Fruit fly (Drosophila melanogaster) whole organism, embryonic: ENCODE results near the gene CG8814.

Experiments
- Aef1 ChIP-seq: fragments of 200-800 bp; sonication (Bioruptor generic); IDR thresholded peaks from 3 replicates; pipeline ENCODE4 v1.3.6; 2022; ENCODE audit warnings: missing biosample characterization, missing genetic modification characterization
- Antp ChIP-seq: fragments of 200-800 bp; sonication (Bioruptor generic); optimal IDR thresholded peaks from 3 replicates; lab custom pipeline; 2016; ENCODE audit warnings: missing biosample characterization, missing genetic modification characterization
- B-H2 ChIP-seq: fragments of 200-800 bp; sonication (Bioruptor generic); optimal IDR thresholded peaks from 2 replicates; lab custom pipeline; 2018; ENCODE audit warnings: missing biosample characterization, mild to moderate bottlenecking, missing genetic modification characterization
- CG10366 ChIP-seq: fragments of 200-800 bp; sonication (Bioruptor generic); IDR thresholded peaks from 2 replicates; pipeline ENCODE4 v1.3.6; 2022; ENCODE audit warnings: missing biosample characterization, missing genetic modification characterization
- CG10565 ChIP-seq: fragments of 200-800 bp; sonication (Bioruptor generic); optimal IDR thresholded peaks from 3 replicates; lab custom pipeline; 2016; ENCODE audit warnings: missing biosample characterization, mild to moderate bottlenecking, missing genetic modification characterization
- CG12659 ChIP-seq: fragments of 200-800 bp; sonication (Bioruptor generic); optimal IDR thresholded peaks from 3 replicates; lab custom pipeline; 2017; ENCODE audit warnings: mild to moderate bottlenecking, missing biosample characterization, missing genetic modification reagents, missing genetic modification characterization
- CG13296 ChIP-seq: fragments of 200-800 bp; sonication (Bioruptor generic); optimal IDR thresholded peaks from 3 replicates; lab custom pipeline; 2018; ENCODE audit warnings: missing biosample characterization, mild to moderate bottlenecking, missing genetic modification characterization
- CG15269 ChIP-seq: fragments of 200-800 bp; sonication (Bioruptor generic); optimal IDR thresholded peaks from 2 replicates; lab custom pipeline; 2018; ENCODE audit warnings: missing biosample characterization, mild to moderate bottlenecking, missing genetic modification characterization, moderate library complexity
- CG2889 ChIP-seq: fragments of 200-800 bp; sonication (Bioruptor generic); IDR thresholded peaks from 3 replicates; pipeline ENCODE4 v1.3.6; 2022; ENCODE audit warnings: missing biosample characterization, missing genetic modification characterization
- CG4404 ChIP-seq: fragments of 200-800 bp; sonication (Bioruptor generic); IDR thresholded peaks from 2 replicates; pipeline ENCODE4 v1.3.6; 2022; ENCODE audit warnings: missing biosample characterization, missing genetic modification characterization
- CG4707 ChIP-seq: fragments of 200-800 bp; sonication (Bioruptor generic); optimal IDR thresholded peaks from 2 replicates; lab custom pipeline; 2018; ENCODE audit warnings: missing biosample characterization, mild to moderate bottlenecking, missing genetic modification characterization, moderate library complexity
- CG4820 ChIP-seq: fragments of 200-800 bp; sonication (Bioruptor generic); optimal IDR thresholded peaks from 3 replicates; lab custom pipeline; 2016; ENCODE audit warnings: missing biosample characterization, missing genetic modification characterization
- CG7556 ChIP-seq: fragments of 200-800 bp; sonication (Bioruptor generic); optimal IDR thresholded peaks from 2 replicates; lab custom pipeline; 2017; ENCODE audit warnings: missing biosample characterization, mild to moderate bottlenecking, missing genetic modification characterization
- CG7786 ChIP-seq: fragments of 200-800 bp; sonication (Bioruptor generic); optimal IDR thresholded peaks from 2 replicates; lab custom pipeline; 2016; ENCODE audit warnings: missing biosample characterization, missing genetic modification characterization
- CG8089 ChIP-seq: fragments of 200-800 bp; sonication (Bioruptor generic); optimal IDR thresholded peaks from 3 replicates; lab custom pipeline; 2016; ENCODE audit warnings: missing biosample characterization, missing genetic modification characterization
- CTCF ChIP-seq: fragments of 200-800 bp; sonication (Bioruptor generic); optimal IDR thresholded peaks from 2 replicates; lab custom pipeline; 2017; ENCODE audit warnings: missing biosample characterization, mild to moderate bottlenecking, missing genetic modification characterization, moderate library complexity
- D19A ChIP-seq: fragments of 200-800 bp; optimal IDR thresholded peaks from 3 replicates; lab custom pipeline; 2019; ENCODE audit warnings: missing biosample characterization, mild to moderate bottlenecking, missing genetic modification characterization, moderate library complexity
- Dip2 ChIP-seq: fragments of 200-800 bp; sonication (Bioruptor generic); IDR thresholded peaks from 2 replicates; pipeline ENCODE4 v1.3.6; 2022; ENCODE audit warnings: missing biosample characterization, missing genetic modification characterization
- ERR ChIP-seq: fragments of 200-800 bp; sonication (Bioruptor generic); optimal IDR thresholded peaks from 2 replicates; lab custom pipeline; 2016; ENCODE audit warnings: missing biosample characterization, missing genetic modification characterization
- Eip74EF ChIP-seq, 2 experiments: fragments of 200-800 bp in 1 of 2; fragments of >200 bp in 1 of 2; sonication (Bioruptor generic) in 1 of 2; optimal IDR thresholded peaks; 2 replicates each; lab custom pipeline; 2017 to 2019; ENCODE audit warnings: missing biosample characterization in 2 of 2, missing genetic modification characterization in 2 of 2, mild to moderate bottlenecking in 1 of 2, moderate library complexity in 1 of 2
- Hand ChIP-seq: fragments of 200-800 bp; sonication (Bioruptor generic); optimal IDR thresholded peaks from 2 replicates; lab custom pipeline; 2017; ENCODE audit warnings: mild to moderate bottlenecking, missing biosample characterization, missing genetic modification reagents, missing genetic modification characterization
- Lhr ChIP-seq: fragments of 200-800 bp; sonication (Bioruptor generic); optimal IDR thresholded peaks from 3 replicates; lab custom pipeline; 2017; ENCODE audit warnings: mild to moderate bottlenecking, missing biosample characterization, missing genetic modification reagents, missing genetic modification characterization
- Meics ChIP-seq: fragments of 200-800 bp; sonication (Bioruptor generic); optimal IDR thresholded peaks from 2 replicates; lab custom pipeline; 2017; ENCODE audit warnings: missing biosample characterization, mild to moderate bottlenecking, missing genetic modification characterization
- Myb ChIP-seq: fragments of 200-800 bp; sonication (Bioruptor generic); optimal IDR thresholded peaks from 2 replicates; lab custom pipeline; 2016; ENCODE audit warnings: missing biosample characterization, missing genetic modification characterization
- NC2β ChIP-seq: fragments of 200-800 bp; sonication (Bioruptor generic); optimal IDR thresholded peaks from 2 replicates; lab custom pipeline; 2016; ENCODE audit warnings: missing biosample characterization, missing genetic modification characterization
- Poxn ChIP-seq: fragments of 200-800 bp; sonication (Bioruptor generic); IDR thresholded peaks from 2 replicates; pipeline ENCODE4 v1.3.6; 2022; ENCODE audit warnings: missing biosample characterization, missing genetic modification characterization
- Rfx ChIP-seq: fragments of 200-800 bp; sonication (Bioruptor generic); IDR thresholded peaks from 2 replicates; pipeline ENCODE4 v1.3.6; 2022; ENCODE audit warnings: missing biosample characterization, missing genetic modification characterization
- Sox102F ChIP-seq: fragments of 200-800 bp; sonication (Bioruptor generic); optimal IDR thresholded peaks from 2 replicates; lab custom pipeline; 2018; ENCODE audit warnings: missing biosample characterization, mild to moderate bottlenecking, missing genetic modification characterization, moderate library complexity
- Taf1 ChIP-seq: fragments of 200-800 bp; sonication (Bioruptor generic); IDR thresholded peaks from 2 replicates; pipeline ENCODE4 v1.3.6; 2022; ENCODE audit warnings: missing biosample characterization, missing genetic modification characterization
- Xbp1 ChIP-seq: fragments of 200-800 bp; sonication (Bioruptor generic); optimal IDR thresholded peaks from 3 replicates; lab custom pipeline; 2016; ENCODE audit warnings: missing biosample characterization, mild to moderate bottlenecking, missing genetic modification characterization
- abd-A ChIP-seq: fragments of 200-800 bp; sonication (Bioruptor generic); optimal IDR thresholded peaks from 3 replicates; lab custom pipeline; 2019; ENCODE audit warnings: missing biosample characterization, mild to moderate bottlenecking, missing genetic modification characterization, moderate library complexity
- al ChIP-seq: fragments of 200-800 bp; sonication (Bioruptor generic); IDR thresholded peaks from 2 replicates; pipeline ENCODE4 v1.3.6; 2022; ENCODE audit warnings: missing biosample characterization, missing genetic modification characterization
- caup ChIP-seq: fragments of 200-800 bp; sonication (Bioruptor generic); optimal IDR thresholded peaks from 3 replicates; lab custom pipeline; 2017; ENCODE audit warnings: missing biosample characterization, mild to moderate bottlenecking, missing genetic modification characterization, moderate library complexity; ENCODE audit not compliant: severe bottlenecking
- cwo ChIP-seq: fragments of 200-800 bp; sonication (Bioruptor generic); optimal IDR thresholded peaks from 3 replicates; lab custom pipeline; 2017; ENCODE audit warnings: missing biosample characterization, missing genetic modification characterization, mild to moderate bottlenecking, moderate library complexity, missing genetic modification reagents
- emc ChIP-seq: fragments of 200-800 bp; sonication (Bioruptor generic); optimal IDR thresholded peaks from 2 replicates; lab custom pipeline; 2016; ENCODE audit warnings: missing biosample characterization, missing genetic modification characterization
- gem ChIP-seq: fragments of 200-800 bp; sonication (Bioruptor generic); optimal IDR thresholded peaks from 2 replicates; lab custom pipeline; 2019; ENCODE audit warnings: missing biosample characterization, mild to moderate bottlenecking, missing genetic modification characterization, moderate library complexity
- ham ChIP-seq: fragments of 200-800 bp; sonication (Bioruptor generic); IDR thresholded peaks from 2 replicates; pipeline ENCODE4 v1.3.6; 2022; ENCODE audit warnings: missing biosample characterization, missing genetic modification characterization
- lab ChIP-seq: fragments of 200-800 bp; sonication (Bioruptor generic); optimal IDR thresholded peaks from 3 replicates; lab custom pipeline; 2017; ENCODE audit warnings: missing biosample characterization, missing genetic modification characterization, mild to moderate bottlenecking, moderate library complexity, missing genetic modification reagents
- lmd ChIP-seq: fragments of 200-800 bp; sonication (Bioruptor generic); IDR thresholded peaks from 2 replicates; pipeline ENCODE4 v1.3.6; 2022; ENCODE audit warnings: missing biosample characterization, missing genetic modification characterization
- mam ChIP-seq: fragments of 200-800 bp; sonication (Bioruptor generic); optimal IDR thresholded peaks from 3 replicates; lab custom pipeline; 2016; ENCODE audit warnings: missing biosample characterization, missing genetic modification characterization
- nmo ChIP-seq: fragments of 200-800 bp; sonication (Bioruptor generic); optimal IDR thresholded peaks from 2 replicates; lab custom pipeline; 2018; ENCODE audit warnings: missing biosample characterization, mild to moderate bottlenecking, missing genetic modification characterization, moderate library complexity
- prd ChIP-seq, 3 experiments: fragments of >200 bp in 2 of 3; fragments of 200-800 bp in 1 of 3; sonication (Bioruptor generic) in 1 of 3; optimal IDR thresholded peaks in 2 of 3; IDR thresholded peaks in 1 of 3; 2 replicates in 2 of 3; 3 replicates in 1 of 3; pipeline versions ENCODE4 v1.3.6 to Lab custom; 2017 to 2022; ENCODE audit warnings: missing biosample characterization in 1 of 3, missing genetic modification characterization in 1 of 3
- slbo ChIP-seq: fragments of 200-800 bp; sonication (Bioruptor generic); IDR thresholded peaks from 2 replicates; pipeline ENCODE4 v1.3.6; 2022; ENCODE audit warnings: missing biosample characterization, missing genetic modification characterization
- slou ChIP-seq: fragments of 200-800 bp; sonication (Bioruptor generic); optimal IDR thresholded peaks from 3 replicates; lab custom pipeline; 2016; ENCODE audit warnings: missing biosample characterization, missing genetic modification characterization
- sna ChIP-seq: fragments of 200-800 bp; sonication (Bioruptor generic); IDR thresholded peaks from 2 replicates; pipeline ENCODE4 v1.3.6; 2022; ENCODE audit warnings: missing biosample characterization, missing genetic modification characterization; ENCODE audit not compliant: partially characterized antibody
- sr ChIP-seq: fragments of 200-800 bp; sonication (Bioruptor generic); IDR thresholded peaks from 3 replicates; pipeline ENCODE4 v1.3.6; 2022; ENCODE audit warnings: missing biosample characterization, missing genetic modification characterization
- toy ChIP-seq: fragments of 200-800 bp; sonication (Bioruptor generic); IDR thresholded peaks from 2 replicates; pipeline ENCODE4 v1.3.6; 2022; ENCODE audit warnings: missing biosample characterization, missing genetic modification characterization
- unc-4 ChIP-seq: fragments of 200-800 bp; sonication (Bioruptor generic); IDR thresholded peaks from 2 replicates; pipeline ENCODE4 v1.3.6; 2022; ENCODE audit warnings: missing biosample characterization, missing genetic modification characterization; ENCODE audit not compliant: partially characterized antibody
- zen ChIP-seq: fragments of 200-800 bp; sonication (Bioruptor generic); optimal IDR thresholded peaks from 3 replicates; lab custom pipeline; 2018; ENCODE audit warnings: missing biosample characterization, mild to moderate bottlenecking, missing genetic modification characterization, moderate library complexity

Gene CG8814

DNA sequence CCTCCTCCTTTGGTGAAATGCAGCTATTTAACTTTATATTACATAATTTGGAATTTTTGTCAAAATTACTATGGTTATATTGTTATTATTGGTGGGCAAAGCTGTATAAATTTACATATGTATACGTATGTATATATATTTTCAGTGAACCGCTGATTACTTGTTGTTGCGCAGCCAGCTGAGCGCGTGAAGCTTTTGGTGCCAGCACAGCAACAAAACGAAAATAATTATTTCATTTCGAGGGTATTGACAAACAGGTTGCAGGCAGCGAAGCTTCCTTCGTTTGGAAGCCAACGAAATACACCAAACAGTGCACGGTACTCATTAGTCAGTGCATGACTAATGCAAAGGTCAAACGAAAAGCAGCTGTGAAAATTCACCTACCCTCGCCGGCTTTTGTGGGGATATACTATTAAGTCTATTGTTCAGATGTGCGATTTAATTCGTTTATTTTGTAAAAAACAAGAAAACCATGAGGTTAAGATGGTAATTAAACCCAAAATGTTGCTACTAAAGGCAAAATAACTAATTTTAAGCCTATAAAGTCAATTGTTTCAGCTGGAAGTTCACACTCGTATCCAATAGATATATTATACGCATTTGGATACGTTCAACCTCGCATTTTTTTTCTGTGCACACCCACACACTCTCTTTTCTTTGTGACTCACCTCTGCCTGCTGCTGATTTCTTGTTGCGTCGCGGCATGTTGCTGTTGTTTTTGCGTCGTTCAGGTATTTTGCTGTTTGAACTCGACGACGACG lies 1.5 kb upstream of the CG8814 start (continued):
- TF ChIP-seq CG7556: peak; percentile 20
- peak; percentile 4 for TF ChIP-seq Antp
- no peak for TF ChIP-seq B-H2 (GFP tag; lab: Kevin White, UChicago)
- TF ChIP-seq ham (GFP tag; lab: Robert Waterston, UW): no peak
- peak; percentile 32 for TF ChIP-seq slou (GFP tag; lab: Kevin White, UChicago)
- TF ChIP-seq lmd (GFP tag; lab: Robert Waterston, UW): peak; percentile 23; the same call in 1 of the 2 replicates
- no peak for TF ChIP-seq cwo (GFP tag; lab: Kevin White, UChicago)
- peak; percentile 33 for TF ChIP-seq CG8089
- TF ChIP-seq sr (GFP tag; lab: Robert Waterston, UW): peak; percentile 66; the same call in 1 of the 3 replicates
- TF ChIP-seq Myb: no peak
- no peak for TF ChIP-seq Poxn (GFP tag; lab: Robert Waterston, UW)
- peak; percentile 11 for TF ChIP-seq ERR
- no peak for TF ChIP-seq sna (GFP tag; lab: Robert Waterston, UW)
- TF ChIP-seq slbo (GFP tag; lab: Robert Waterston, UW): peak; percentile 51
- TF ChIP-seq Eip74EF (GFP tag; optimal IDR thresholded peaks at IDR 0.05; lab: Kevin White, UChicago): no peak
- no peak for TF ChIP-seq abd-A (tag; lab: Kevin White, UChicago)
- peak; percentile 38 for TF ChIP-seq Sox102F (GFP tag; lab: Kevin White, UChicago)
- TF ChIP-seq Aef1 (GFP tag; lab: Robert Waterston, UW): no peak
- TF ChIP-seq CG4820 (GFP tag; lab: Kevin White, UChicago): peak; percentile 2
- no peak for TF ChIP-seq CG4707
- peak; percentile 63 for TF ChIP-seq Meics (GFP tag; lab: Kevin White, UChicago)
- peak; percentile 33; the same call in 1 of the 2 replicates for TF ChIP-seq al
- peak; percentile 30 for TF ChIP-seq caup (GFP tag; lab: Kevin White, UChicago)
- TF ChIP-seq Lhr (GFP tag; lab: Kevin White, UChicago): no peak
- no peak for TF ChIP-seq CG13296
- TF ChIP-seq mam (GFP tag; lab: Kevin White, UChicago): peak; percentile 50
- no peak for TF ChIP-seq Dip2 (GFP tag; lab: Robert Waterston, UW)
- TF ChIP-seq zen (tag; lab: Kevin White, UChicago): peak; percentile 6
- TF ChIP-seq CG4404 (GFP tag; lab: Robert Waterston, UW): no peak
- no peak for TF ChIP-seq Hand
- peak; percentile 1 for TF ChIP-seq D19A (tag; lab: Kevin White, UChicago)
- TF ChIP-seq CG10366 (GFP tag; lab: Robert Waterston, UW): peak; percentile 33
- peak; percentile 46 for TF ChIP-seq lab (GFP tag; lab: Kevin White, UChicago)
- peak; percentile 47; the same call in 1 of the 2 replicates for TF ChIP-seq toy (GFP tag; lab: Robert Waterston, UW)
- TF ChIP-seq unc-4: no peak
- TF ChIP-seq CG2889 (GFP tag; lab: Robert Waterston, UW): no peak
- peak; percentile 7 for TF ChIP-seq nmo
- TF ChIP-seq CTCF (GFP tag; lab: Kevin White, UChicago): no peak
- TF ChIP-seq prd (optimal IDR thresholded peaks at IDR 0.05; lab: Kevin White, UChicago): no peak
- peak; percentile 63 for TF ChIP-seq prd (GFP tag; IDR thresholded peaks at IDR 0.05; lab: Robert Waterston, UW)
- no peak for TF ChIP-seq CG10565 (GFP tag; lab: Kevin White, UChicago)
- TF ChIP-seq Taf1: peak; percentile 31; the same call in 1 of the 2 replicates
- TF ChIP-seq NC2β: no peak
- no peak for TF ChIP-seq Xbp1 (GFP tag; lab: Kevin White, UChicago)
- TF ChIP-seq emc: no peak
- TF ChIP-seq gem (tag; lab: Kevin White, UChicago): peak; percentile 40
- peak; percentile 41 for TF ChIP-seq CG15269 (tag; lab: Kevin White, UChicago)
- peak; percentile 58 for TF ChIP-seq Rfx
- TF ChIP-seq CG12659 (GFP tag; lab: Kevin White, UChicago): peak; percentile 8
- TF ChIP-seq CG7786 (GFP tag; lab: Kevin White, UChicago): peak; percentile 9
